Fruit fly (Drosophila melanogaster): ENCODE results near the gene Dhc98D.

DNA sequence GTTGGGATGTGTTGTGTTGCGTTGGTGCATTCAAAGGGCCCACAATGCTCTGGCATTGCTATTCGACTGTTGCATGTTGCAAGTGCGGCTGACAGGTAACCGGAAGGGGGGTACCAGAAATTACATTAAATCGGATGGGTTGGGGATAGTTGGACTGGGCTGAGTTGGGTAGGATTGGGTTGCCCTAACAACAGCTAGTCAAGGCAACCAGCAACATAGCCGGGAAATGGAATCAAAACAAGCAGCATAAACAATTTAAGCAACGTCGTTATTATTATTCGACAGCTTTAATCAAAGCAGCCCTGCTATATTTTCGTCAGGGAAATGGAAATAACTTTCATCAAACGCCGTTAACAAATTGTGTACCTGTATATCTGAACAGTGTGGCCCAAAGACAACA lies at the start of gene Dhc98D:
- no peak for TF ChIP-seq CG6854 (GFP tag; optimal IDR thresholded peaks at IDR 0.05)
- no peak for TF ChIP-seq Lpt (GFP tag; optimal IDR thresholded peaks at IDR 0.05)
- no peak for TF ChIP-seq CG11902 (GFP tag; optimal IDR thresholded peaks at IDR 0.05)
- TF ChIP-seq Sox102F (GFP tag; optimal IDR thresholded peaks at IDR 0.05) = no peak
- TF ChIP-seq CG16779 (tag; optimal IDR thresholded peaks at IDR 0.05) = no peak
- TF ChIP-seq spab (GFP tag; optimal IDR thresholded peaks at IDR 0.05) = no peak
- no peak for TF ChIP-seq Met (GFP tag; optimal IDR thresholded peaks at IDR 0.05)
- TF ChIP-seq Ets96B (tag; optimal IDR thresholded peaks at IDR 0.05) = no peak
- no peak for TF ChIP-seq CG1621 (tag; optimal IDR thresholded peaks at IDR 0.05)
